2 fruit fly cellular contexts compared by ENCODE assay signal in genomic region chrX:3789284-3789683, dm6.
TF ChIP-seq lines count a peak whose summit lies in the region.

No protein-coding gene starts in this region.

- no peak for TF ChIP-seq CTCF in whole organism, embryonic (GFP tag; optimal IDR thresholded peaks at IDR 0.05; lab: Kevin White, UChicago)

TF ChIP-seq in whole organism, embryonic, 481 proteins besides CTCF, POLR2A, EP300 and RAD21:
- no peak for TF ChIP-seq nau (GFP tag; optimal IDR thresholded peaks at IDR 0.05; lab: Kevin White, UChicago)
- peak in 1 of 2 experiments; percentile 86 for TF ChIP-seq Hr78 (GFP tag; optimal IDR thresholded peaks at IDR 0.05; lab: Kevin White, UChicago)
- TF ChIP-seq pros (GFP tag; optimal IDR thresholded peaks at IDR 0.05; lab: Kevin White, UChicago): peak; percentile 10
TF ChIP-seq in whole organism, embryonic: peak in this region for 2.

TF ChIP-seq in whole organism, prepupa, 60 proteins besides CTCF, POLR2A, EP300 and RAD21:
- peak; percentile 69 for TF ChIP-seq svp (GFP tag; lab: Kevin White, UChicago)
- TF ChIP-seq dsx (GFP tag; optimal IDR thresholded peaks at IDR 0.05; lab: Kevin White, UChicago; ENCODE audit: poor library complexity, severe bottlenecking): no peak
